Fruit fly (Drosophila melanogaster): ENCODE measurements around the gene CG5104.
A peak's percentile ranks its signal among the peaks of the same experiment; 100 is the strongest.

The CG5104 gene

DNA sequence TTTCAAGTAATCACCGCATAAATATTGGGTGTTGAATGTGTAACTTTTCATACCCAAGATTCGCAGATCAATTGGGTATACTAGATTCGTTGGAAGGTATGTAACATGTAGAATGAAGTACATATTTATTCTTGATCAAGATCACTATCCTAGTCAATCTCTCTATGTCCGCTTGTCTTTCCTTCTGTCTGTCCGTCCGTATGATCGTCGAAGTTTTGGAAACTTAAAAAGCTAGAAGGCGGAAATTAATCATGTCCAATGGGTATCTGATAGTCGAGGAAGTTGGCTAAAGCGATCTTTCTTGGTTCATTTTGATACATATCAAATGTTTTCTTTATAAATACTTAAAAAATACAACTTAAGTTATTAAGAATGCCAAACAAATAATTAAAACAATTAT is 33.2 kb upstream of the CG5104 start:
- TF ChIP-seq foxo (GFP tag; optimal IDR thresholded peaks at IDR 0.05) (no peak), Myc (optimal IDR thresholded peaks at IDR 0.05) (no peak), dsf (GFP tag; optimal IDR thresholded peaks at IDR 0.05; ENCODE audit: borderline replicate concordance) (no peak), GATAd (GFP tag; optimal IDR thresholded peaks at IDR 0.05) (no peak), Vsx2 (GFP tag; optimal IDR thresholded peaks at IDR 0.05; ENCODE audit: partially characterized antibody) (no peak), lola (GFP tag; optimal IDR thresholded peaks at IDR 0.05) (no peak), Sp1 (GFP tag; optimal IDR thresholded peaks at IDR 0.05) (no peak), br (GFP tag; optimal IDR thresholded peaks at IDR 0.05) (no peak), brk (GFP tag; optimal IDR thresholded peaks at IDR 0.05) (no peak), woc (GFP tag; optimal IDR thresholded peaks at IDR 0.05) (no peak), Jra (GFP tag; optimal IDR thresholded peaks at IDR 0.05) (no peak), dmrt93B (GFP tag; optimal IDR thresholded peaks at IDR 0.05) (no peak), pan (optimal IDR thresholded peaks at IDR 0.05) (no peak), jim (GFP tag; optimal IDR thresholded peaks at IDR 0.05) (no peak), Hr78 (GFP tag; optimal IDR thresholded peaks at IDR 0.05) (no peak), fru (GFP tag; optimal IDR thresholded peaks at IDR 0.05) (no peak)

dm6 chr3L:20491525-20492132 is 29.2 kb upstream of the CG5104 start, which contains the start of gene ND-39:
ND-39 (plus strand) TSS chr3L:20492082.
- TF ChIP-seq Hnf4 (GFP tag; optimal IDR thresholded peaks at IDR 0.05), result no peak
- peak; percentile 17 for TF ChIP-seq h (GFP tag; optimal IDR thresholded peaks at IDR 0.05)

DNA sequence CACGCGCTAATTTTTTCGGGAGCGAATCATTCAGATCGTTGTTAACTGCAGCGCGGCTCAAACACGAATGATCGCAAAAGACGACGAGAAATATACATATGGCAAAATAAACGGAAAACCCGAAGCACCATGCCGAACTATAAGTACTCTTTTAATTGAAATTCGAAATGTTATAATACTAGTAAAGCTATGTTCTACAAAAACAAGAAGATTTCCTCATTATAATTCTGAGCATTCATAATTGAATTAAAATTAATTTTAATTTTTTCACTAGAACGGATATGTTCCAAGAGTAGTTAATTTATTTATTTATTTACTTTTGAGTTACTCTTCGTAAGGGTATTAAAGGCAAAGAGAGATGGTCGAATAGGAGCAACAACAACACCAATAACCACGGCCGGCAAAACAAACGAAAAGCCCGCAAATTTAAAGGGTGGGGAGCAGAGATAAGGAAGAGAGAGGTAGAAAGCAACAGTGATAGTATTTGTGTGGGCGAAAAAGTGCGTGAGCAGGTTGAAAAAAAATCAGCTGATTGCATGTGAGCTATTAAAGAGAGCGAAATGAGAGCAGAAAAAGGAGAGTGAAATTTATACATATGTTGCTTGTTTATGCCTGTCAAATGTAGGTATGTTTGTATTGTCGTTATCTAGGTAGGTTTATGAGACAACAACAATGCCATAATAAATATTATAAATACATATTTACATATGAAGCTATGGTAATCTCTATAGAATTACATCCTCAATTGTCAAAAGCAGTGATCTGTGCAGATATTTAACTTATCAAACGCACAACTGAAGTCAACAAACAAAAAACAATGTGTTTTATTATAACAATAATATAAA is 27.2 kb upstream of the CG5104 start:
- TF ChIP-seq CG32264 (GFP tag; optimal IDR thresholded peaks at IDR 0.05), result peak; percentile 74
- peak; percentile 95 for TF ChIP-seq OdsH (GFP tag; optimal IDR thresholded peaks at IDR 0.05)
- TF ChIP-seq CrebA (GFP tag; optimal IDR thresholded peaks at IDR 0.05; ENCODE audit: borderline replicate concordance), result no peak
- TF ChIP-seq pan (optimal IDR thresholded peaks at IDR 0.05), result no peak
- peak; percentile 78 for TF ChIP-seq sage (GFP tag; optimal IDR thresholded peaks at IDR 0.05)
- TF ChIP-seq Dif (GFP tag; optimal IDR thresholded peaks at IDR 0.05; ENCODE audit: partially characterized antibody), result peak; percentile 34
- TF ChIP-seq CG9705 (GFP tag; optimal IDR thresholded peaks at IDR 0.05), result peak; percentile 34
- TF ChIP-seq Vsx2 (GFP tag; optimal IDR thresholded peaks at IDR 0.05; ENCODE audit: partially characterized antibody), result no peak
- TF ChIP-seq Hr78 (GFP tag; optimal IDR thresholded peaks at IDR 0.05), result no peak
- TF ChIP-seq fru (GFP tag; optimal IDR thresholded peaks at IDR 0.05), result peak; percentile 94
- peak; percentile 98 for TF ChIP-seq psq (GFP tag; optimal IDR thresholded peaks at IDR 0.05)
- TF ChIP-seq lola (GFP tag; optimal IDR thresholded peaks at IDR 0.05), result no peak
- peak; percentile 96 for TF ChIP-seq h (GFP tag; optimal IDR thresholded peaks at IDR 0.05)
- TF ChIP-seq Hr83 (GFP tag; optimal IDR thresholded peaks at IDR 0.05; ENCODE audit: poor library complexity, severe bottlenecking), result peak; percentile 64
- peak; percentile 87 for TF ChIP-seq Jra (GFP tag; optimal IDR thresholded peaks at IDR 0.05)
- no peak for TF ChIP-seq usp (GFP tag; optimal IDR thresholded peaks at IDR 0.05)
- no peak for TF ChIP-seq sv (GFP tag; optimal IDR thresholded peaks at IDR 0.05)
- peak; percentile 88 for TF ChIP-seq br (GFP tag; optimal IDR thresholded peaks at IDR 0.05)
- peak; percentile 27 to 93 for TF ChIP-seq foxo (GFP tag; optimal IDR thresholded peaks at IDR 0.05)
- peak; percentile 92 for TF ChIP-seq Sp1 (GFP tag; optimal IDR thresholded peaks at IDR 0.05)
- TF ChIP-seq ey (GFP tag; optimal IDR thresholded peaks at IDR 0.05), result peak; percentile 90
- peak; percentile 40 for TF ChIP-seq Mio (GFP tag; optimal IDR thresholded peaks at IDR 0.05)
- TF ChIP-seq rgr (GFP tag; optimal IDR thresholded peaks at IDR 0.05), result peak; percentile 93
- peak; percentile 91 for TF ChIP-seq HLH106 (tag; optimal IDR thresholded peaks at IDR 0.05)
- peak; percentile 56 for TF ChIP-seq tai (GFP tag; optimal IDR thresholded peaks at IDR 0.05)
- TF ChIP-seq Hnf4 (GFP tag; optimal IDR thresholded peaks at IDR 0.05), result peak; percentile 76
- TF ChIP-seq dl (GFP tag; optimal IDR thresholded peaks at IDR 0.05; ENCODE audit: insufficient read depth in 1 of 2, partially characterized antibody in 2 of 2), result peak; percentile 20 to 23
- peak; percentile 89 for TF ChIP-seq brk (GFP tag; optimal IDR thresholded peaks at IDR 0.05)
- peak; percentile 92 for TF ChIP-seq woc (GFP tag; optimal IDR thresholded peaks at IDR 0.05)
- TF ChIP-seq Rel (GFP tag; optimal IDR thresholded peaks at IDR 0.05), result peak; percentile 76
- TF ChIP-seq Rel (tag; optimal IDR thresholded peaks at IDR 0.05), result peak; percentile 72
- TF ChIP-seq dmrt93B (GFP tag; optimal IDR thresholded peaks at IDR 0.05), result peak; percentile 68
- no peak for TF ChIP-seq jim (GFP tag; optimal IDR thresholded peaks at IDR 0.05)
- TF ChIP-seq Dfd (GFP tag; optimal IDR thresholded peaks at IDR 0.05), result peak; percentile 6
- peak; percentile 63 for TF ChIP-seq dsf (GFP tag; optimal IDR thresholded peaks at IDR 0.05; ENCODE audit: borderline replicate concordance)
- TF ChIP-seq Myc (optimal IDR thresholded peaks at IDR 0.05), result no peak
- TF ChIP-seq GATAd (GFP tag; optimal IDR thresholded peaks at IDR 0.05), result no peak
